Worm (Caenorhabditis elegans) whole organism, mixed stage, embryonic: ENCODE data around the gene E02C12.9.

ENCODE experiments used
- M03D4.4 ChIP-seq: sonication (generic microtip); optimal IDR thresholded peaks from 2 replicates; lab custom pipeline; 2017; ENCODE audit warnings: mild to moderate bottlenecking, missing genetic modification characterization, missing compliant biosample characterization
- ceh-43 ChIP-seq: fragments of 200-800 bp; sonication (Bioruptor generic); optimal IDR thresholded peaks from 2 replicates; lab custom pipeline; 2018; ENCODE audit warnings: mild to moderate bottlenecking, missing genetic modification characterization, moderate library complexity, missing compliant biosample characterization
- ces-1 ChIP-seq: fragments of 150-350 bp; optimal IDR thresholded peaks from 2 replicates; lab custom pipeline; 2014; ENCODE audit warnings: missing biosample characterization, missing genetic modification reagents, missing genetic modification characterization
- cnd-1 ChIP-seq: fragments of 200-800 bp; sonication (Bioruptor generic); optimal IDR thresholded peaks from 2 replicates; lab custom pipeline; 2018; ENCODE audit warnings: mild to moderate bottlenecking, missing genetic modification characterization, missing compliant biosample characterization
- drap-1 ChIP-seq: fragments of 200-800 bp; sonication (Bioruptor generic); optimal IDR thresholded peaks from 3 replicates; lab custom pipeline; 2018; ENCODE audit warnings: mild to moderate bottlenecking, missing genetic modification characterization, missing compliant biosample characterization
- elt-1 ChIP-seq: sonication (generic microtip); optimal IDR thresholded peaks from 2 replicates; lab custom pipeline; 2017; ENCODE audit warnings: missing genetic modification characterization, mild to moderate bottlenecking, missing compliant biosample characterization, antibody characterized with exemption, moderate library complexity, borderline replicate concordance; ENCODE audit not compliant: insufficient read depth
- elt-3 ChIP-seq: fragments of 150-350 bp; optimal IDR thresholded peaks from 2 replicates; lab custom pipeline; 2014; ENCODE audit warnings: missing biosample characterization, missing genetic modification characterization
- hlh-1 ChIP-seq: fragments of 150-350 bp; optimal IDR thresholded peaks from 2 replicates; lab custom pipeline; 2014; ENCODE audit warnings: missing biosample characterization, missing genetic modification reagents, missing genetic modification characterization
- lsy-2 ChIP-seq: fragments of 150-350 bp; optimal IDR thresholded peaks from 2 replicates; lab custom pipeline; 2014; ENCODE audit warnings: missing biosample characterization, missing genetic modification characterization
- mls-2 ChIP-seq: sonication (generic microtip); optimal IDR thresholded peaks from 2 replicates; lab custom pipeline; 2016; ENCODE audit warnings: mild to moderate bottlenecking, missing genetic modification characterization, moderate library complexity, missing compliant biosample characterization
- nhr-12 ChIP-seq: fragments of 150-350 bp; optimal IDR thresholded peaks from 2 replicates; lab custom pipeline; 2014; ENCODE audit warnings: missing biosample characterization, missing genetic modification characterization
- nhr-28 ChIP-seq: fragments of 150-350 bp; optimal IDR thresholded peaks from 2 replicates; lab custom pipeline; 2014; ENCODE audit warnings: missing biosample characterization, missing genetic modification characterization
- nhr-76 ChIP-seq: sonication (generic microtip); optimal IDR thresholded peaks from 2 replicates; lab custom pipeline; 2017; ENCODE audit warnings: missing biosample characterization, missing genetic modification characterization
- sptf-1 ChIP-seq: sonication (generic microtip); optimal IDR thresholded peaks from 2 replicates; lab custom pipeline; 2017; ENCODE audit warnings: mild to moderate bottlenecking, missing genetic modification characterization, moderate library complexity, missing compliant biosample characterization
- unc-39 ChIP-seq: fragments of 150-350 bp; optimal IDR thresholded peaks from 2 replicates; lab custom pipeline; 2014; ENCODE audit warnings: missing biosample characterization, missing genetic modification characterization
- unc-62 ChIP-seq: fragments of 150-350 bp; optimal IDR thresholded peaks from 2 replicates; lab custom pipeline; 2014; ENCODE audit warnings: missing biosample characterization, missing genetic modification reagents, missing genetic modification characterization
- ztf-11 ChIP-seq: fragments of 150-350 bp; optimal IDR thresholded peaks from 2 replicates; lab custom pipeline; 2014; ENCODE audit warnings: missing biosample characterization, missing genetic modification characterization

Gene E02C12.9

DNA sequence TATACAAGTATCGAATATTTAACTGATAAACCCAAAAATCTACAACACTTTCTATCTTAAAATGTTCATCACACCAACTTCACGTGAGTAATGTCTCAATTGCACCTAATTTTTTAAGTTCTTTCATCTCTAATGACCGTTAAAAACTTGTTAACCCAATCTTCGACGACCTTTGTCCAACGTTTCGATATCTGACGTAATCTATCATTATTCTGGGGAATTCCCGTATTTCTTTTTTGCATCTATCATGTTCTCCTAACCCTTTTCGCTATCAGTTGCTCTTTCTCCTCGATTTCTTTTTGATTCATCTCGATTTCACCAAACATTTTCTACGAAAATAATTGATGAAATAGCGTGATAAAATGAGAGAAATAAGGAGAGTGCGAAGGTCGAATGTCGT is 47.6 kb downstream of the E02C12.9 start:
- TF ChIP-seq mls-2 (tag; lab: Kevin White, UChicago) (no peak), ceh-43 (no peak), elt-3 (tag; lab: Kevin White, UChicago) (no peak)

DNA sequence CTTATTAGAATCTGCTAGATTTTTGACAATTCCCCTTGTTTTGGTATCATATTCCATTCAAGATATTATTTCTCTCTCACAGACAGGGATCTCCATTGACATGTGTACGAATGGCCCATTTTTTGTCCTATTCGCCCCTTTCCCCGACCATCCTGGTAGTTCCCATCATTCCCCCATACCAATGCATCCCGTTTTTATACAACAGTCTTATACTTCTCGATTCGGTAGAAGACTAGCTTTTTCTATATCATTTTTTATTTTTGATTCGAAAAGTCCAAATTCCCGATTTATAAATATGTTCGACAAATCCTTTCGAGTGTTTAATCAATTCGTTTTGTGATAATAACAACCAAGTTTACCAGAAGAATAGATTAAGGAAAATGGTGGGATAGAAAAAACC is 48.4 kb downstream of the E02C12.9 start:
- TF ChIP-seq ztf-11 (tag; lab: Kevin White, UChicago) (no peak), unc-39 (tag; lab: Kevin White, UChicago) (no peak), cnd-1 (tag; lab: Kevin White, UChicago) (no peak), lsy-2 (tag; lab: Kevin White, UChicago) (no peak), nhr-28 (tag; lab: Kevin White, UChicago) (no peak), elt-1 (tag; lab: Kevin White, UChicago) (no peak), ces-1 (no peak), drap-1 (GFP tag; lab: Kevin White, UChicago) (no peak)

DNA sequence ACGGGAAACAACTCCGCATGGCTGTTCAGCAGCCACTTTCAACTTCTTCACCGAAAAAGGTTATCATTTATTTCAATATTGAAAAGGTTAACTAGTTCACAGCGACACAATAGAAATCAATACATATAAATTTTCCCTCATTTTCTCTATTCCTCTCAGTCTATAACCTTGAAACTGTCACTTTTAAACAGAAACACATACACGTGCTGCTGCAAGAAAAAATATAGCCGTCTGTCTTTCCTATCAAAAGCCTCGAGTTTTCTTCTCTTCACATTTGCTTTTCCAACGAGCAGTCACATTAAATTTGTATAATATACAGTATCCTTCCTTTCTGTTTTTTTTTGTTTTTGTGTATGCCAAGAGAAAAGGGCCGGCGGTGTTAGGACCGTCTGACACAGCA is 51.1 kb downstream of the E02C12.9 start:
- TF ChIP-seq sptf-1 (no peak), elt-3 (tag; lab: Kevin White, UChicago) (no peak), drap-1 (GFP tag; lab: Kevin White, UChicago) (no peak), M03D4.4 (tag; lab: Kevin White, UChicago) (no peak), hlh-1 (tag; lab: Kevin White, UChicago) (no peak), nhr-76 (tag; lab: Kevin White, UChicago) (no peak), ces-1 (no peak), unc-62 (no peak), nhr-12 (no peak), lsy-2 (tag; lab: Kevin White, UChicago) (no peak)
